Worm (Caenorhabditis elegans) whole organism, midembryonic: ENCODE measurements around the gene gar-2.

Experiments
- T22C8.4 ChIP-seq: fragments of 200-800 bp; sonication (Bioruptor generic); IDR thresholded peaks from 2 replicates; pipeline ENCODE4 v1.3.6; 2022; ENCODE audit warnings: missing genetic modification characterization, missing compliant biosample characterization
- flt-1 ChIP-seq: fragments of 200-800 bp; sonication (Bioruptor generic); IDR thresholded peaks from 2 replicates; pipeline ENCODE4 v1.3.6; 2022; ENCODE audit warnings: missing genetic modification characterization, missing compliant biosample characterization
- klf-2 ChIP-seq: fragments of 200-800 bp; sonication (Bioruptor generic); conservative IDR thresholded peaks from 2 replicates; pipeline ENCODE4 v1.3.6; 2022; ENCODE audit warnings: missing genetic modification reagents, missing genetic modification characterization, missing compliant biosample characterization
- med-1 ChIP-seq: sonication (generic microtip); optimal IDR thresholded peaks from 2 replicates; lab custom pipeline; 2017; ENCODE audit warnings: missing genetic modification characterization, mild to moderate bottlenecking, missing compliant biosample characterization, antibody characterized with exemption, missing genetic modification reagents; ENCODE audit not compliant: insufficient read depth
- ref-1 ChIP-seq: fragments of 200-800 bp; sonication (Bioruptor generic); conservative IDR thresholded peaks from 2 replicates; pipeline ENCODE4 v1.3.6; 2022; ENCODE audit warnings: missing genetic modification reagents, missing genetic modification characterization, missing compliant biosample characterization
- tab-1 ChIP-seq: fragments of 200-800 bp; sonication (Bioruptor generic); IDR thresholded peaks from 2 replicates; pipeline ENCODE4 v1.3.6; 2022; ENCODE audit warnings: missing genetic modification characterization, missing compliant biosample characterization
- ztf-23 ChIP-seq: fragments of 200-800 bp; sonication (Bioruptor generic); IDR thresholded peaks from 2 replicates; pipeline ENCODE4 v1.3.6; 2022; ENCODE audit warnings: missing genetic modification reagents, missing genetic modification characterization, missing compliant biosample characterization
- ztf-29 ChIP-seq: fragments of 200-800 bp; sonication (Bioruptor generic); IDR thresholded peaks from 2 replicates; pipeline ENCODE4 v1.3.6; 2022; ENCODE audit warnings: missing genetic modification reagents, missing genetic modification characterization, missing compliant biosample characterization

ce11 chrIII:6260115-6260514, 49.1 kb upstream of the gar-2 start, which contains the start of gene srg-2:
- TF ChIP-seq ref-1 (no peak), tab-1 (no peak), med-1 (no peak), klf-2 (GFP tag; lab: Robert Waterston, UW) (no peak), ztf-29 (GFP tag; lab: Robert Waterston, UW) (no peak), flt-1 (GFP tag; lab: Robert Waterston, UW) (no peak), T22C8.4 (GFP tag; lab: Robert Waterston, UW) (no peak), ztf-23 (GFP tag; lab: Robert Waterston, UW) (no peak)
